Fruit fly (Drosophila melanogaster) whole organism, embryonic: Measurements from ENCODE around the gene Lerp.
A peak's percentile ranks its signal among the peaks of the same experiment; 100 is the strongest.

Source experiments
- Blimp-1 ChIP-seq: fragments of 200-800 bp; sonication (Bioruptor generic); optimal IDR thresholded peaks from 3 replicates; lab custom pipeline; 2018; ENCODE audit warnings: missing biosample characterization, missing genetic modification characterization, mild to moderate bottlenecking, moderate library complexity, missing genetic modification reagents
- C15 ChIP-seq: fragments of 200-800 bp; sonication (Bioruptor generic); IDR thresholded peaks from 3 replicates; pipeline ENCODE4 v1.3.6; 2022; ENCODE audit warnings: missing biosample characterization, missing genetic modification characterization
- CG10274 ChIP-seq: fragments of 200-800 bp; sonication (Bioruptor generic); optimal IDR thresholded peaks from 3 replicates; lab custom pipeline; 2017; ENCODE audit warnings: missing biosample characterization, mild to moderate bottlenecking, missing genetic modification characterization
- CG11247 ChIP-seq: fragments of 200-800 bp; sonication (Bioruptor generic); IDR thresholded peaks from 2 replicates; pipeline ENCODE4 v1.3.6; 2022; ENCODE audit warnings: missing biosample characterization, missing genetic modification characterization
- CG11504 ChIP-seq: fragments of 200-800 bp; sonication (Bioruptor generic); optimal IDR thresholded peaks from 3 replicates; lab custom pipeline; 2019; ENCODE audit warnings: missing biosample characterization, mild to moderate bottlenecking, missing genetic modification characterization, moderate library complexity
- CG14965 ChIP-seq: fragments of 200-800 bp; sonication (Bioruptor generic); optimal IDR thresholded peaks from 2 replicates; lab custom pipeline; 2016; ENCODE audit warnings: missing biosample characterization, missing genetic modification characterization, borderline replicate concordance
- CG15696 ChIP-seq: fragments of 200-800 bp; sonication (Bioruptor generic); optimal IDR thresholded peaks from 2 replicates; lab custom pipeline; 2019; ENCODE audit warnings: missing biosample characterization, mild to moderate bottlenecking, missing genetic modification characterization, moderate library complexity
- CG16815 ChIP-seq: fragments of 200-800 bp; sonication (Bioruptor generic); optimal IDR thresholded peaks from 3 replicates; lab custom pipeline; 2017; ENCODE audit warnings: missing biosample characterization, mild to moderate bottlenecking, missing genetic modification characterization
- CG17328 ChIP-seq: fragments of 200-800 bp; sonication (Bioruptor generic); IDR thresholded peaks from 2 replicates; pipeline ENCODE4 v1.3.6; 2022; ENCODE audit warnings: missing biosample characterization, missing genetic modification characterization
- CG1832 ChIP-seq: fragments of 200-800 bp; sonication (Bioruptor generic); optimal IDR thresholded peaks from 2 replicates; lab custom pipeline; 2017; ENCODE audit warnings: missing biosample characterization, mild to moderate bottlenecking, missing genetic modification characterization, inconsistent platforms
- CG2875 ChIP-seq: fragments of 200-800 bp; sonication (Bioruptor generic); optimal IDR thresholded peaks from 2 replicates; lab custom pipeline; 2017; ENCODE audit warnings: missing biosample characterization, mild to moderate bottlenecking, missing genetic modification characterization, missing genetic modification reagents
- CG2889 ChIP-seq: fragments of 200-800 bp; sonication (Bioruptor generic); IDR thresholded peaks from 3 replicates; pipeline ENCODE4 v1.3.6; 2022; ENCODE audit warnings: missing biosample characterization, missing genetic modification characterization
- CG34224 ChIP-seq: fragments of 200-800 bp; sonication (Bioruptor generic); IDR thresholded peaks from 3 replicates; pipeline ENCODE4 v1.3.6; 2022; ENCODE audit warnings: missing biosample characterization, missing genetic modification characterization; ENCODE audit not compliant: partially characterized antibody
- CG9932 ChIP-seq: fragments of 200-800 bp; sonication (Bioruptor generic); IDR thresholded peaks from 2 replicates; pipeline ENCODE4 v1.3.6; 2022; ENCODE audit warnings: missing biosample characterization, missing genetic modification characterization
- CTCF ChIP-seq: fragments of 200-800 bp; sonication (Bioruptor generic); optimal IDR thresholded peaks from 2 replicates; lab custom pipeline; 2017; ENCODE audit warnings: missing biosample characterization, mild to moderate bottlenecking, missing genetic modification characterization, moderate library complexity
- Dll ChIP-seq: fragments of 200-800 bp; sonication (Bioruptor generic); IDR thresholded peaks from 4 replicates; pipeline ENCODE4 v1.3.6; 2022; ENCODE audit warnings: missing biosample characterization, missing genetic modification characterization; ENCODE audit not compliant: partially characterized antibody
- Dp ChIP-seq: fragments of 200-800 bp; sonication (Bioruptor generic); optimal IDR thresholded peaks from 2 replicates; lab custom pipeline; 2018; ENCODE audit warnings: missing biosample characterization, mild to moderate bottlenecking, missing genetic modification characterization, moderate library complexity
- Ets65A ChIP-seq: fragments of 200-800 bp; sonication (Bioruptor generic); peaks from one replicate; lab custom pipeline; 2016; ENCODE audit warnings: missing biosample characterization, missing genetic modification characterization
- HLH4C ChIP-seq: fragments of 200-800 bp; sonication (Bioruptor generic); IDR thresholded peaks from 3 replicates; pipeline ENCODE4 v1.3.6; 2022; ENCODE audit warnings: missing biosample characterization, missing genetic modification characterization; ENCODE audit not compliant: partially characterized antibody
- HmgZ ChIP-seq: fragments of 200-800 bp; sonication (Bioruptor generic); optimal IDR thresholded peaks from 2 replicates; lab custom pipeline; 2018; ENCODE audit warnings: missing biosample characterization, mild to moderate bottlenecking, missing genetic modification characterization
- Hmr ChIP-seq: fragments of 200-800 bp; sonication (Bioruptor generic); optimal IDR thresholded peaks from 3 replicates; lab custom pipeline; 2017; ENCODE audit warnings: mild to moderate bottlenecking, missing biosample characterization, missing genetic modification reagents, missing genetic modification characterization
- Kr ChIP-seq: fragments of 200-800 bp; sonication (Bioruptor generic); optimal IDR thresholded peaks from 2 replicates; lab custom pipeline; 2017; ENCODE audit warnings: missing biosample characterization, mild to moderate bottlenecking, missing genetic modification characterization
- Meics ChIP-seq: fragments of 200-800 bp; sonication (Bioruptor generic); optimal IDR thresholded peaks from 2 replicates; lab custom pipeline; 2017; ENCODE audit warnings: missing biosample characterization, mild to moderate bottlenecking, missing genetic modification characterization
- NC2β ChIP-seq: fragments of 200-800 bp; sonication (Bioruptor generic); optimal IDR thresholded peaks from 2 replicates; lab custom pipeline; 2016; ENCODE audit warnings: missing biosample characterization, missing genetic modification characterization
- Ptx1 ChIP-seq: fragments of 200-800 bp; sonication (Bioruptor generic); IDR thresholded peaks from 2 replicates; pipeline ENCODE4 v1.3.6; 2022; ENCODE audit warnings: missing biosample characterization, missing genetic modification characterization
- Rx ChIP-seq: fragments of 200-800 bp; sonication (Bioruptor generic); IDR thresholded peaks from 2 replicates; pipeline ENCODE4 v1.3.6; 2022; ENCODE audit warnings: missing biosample characterization, missing genetic modification characterization
- Taf1 ChIP-seq: fragments of 200-800 bp; sonication (Bioruptor generic); IDR thresholded peaks from 2 replicates; pipeline ENCODE4 v1.3.6; 2022; ENCODE audit warnings: missing biosample characterization, missing genetic modification characterization
- ab ChIP-seq: fragments of 200-800 bp; sonication (Bioruptor generic); optimal IDR thresholded peaks from 2 replicates; lab custom pipeline; 2016; ENCODE audit warnings: missing biosample characterization, missing genetic modification characterization
- ara ChIP-seq: fragments of 200-800 bp; sonication (Bioruptor generic); IDR thresholded peaks from 2 replicates; pipeline ENCODE4 v1.3.6; 2022; ENCODE audit warnings: missing biosample characterization, missing genetic modification characterization
- ash1 ChIP-seq: fragments of 200-800 bp; sonication (Bioruptor generic); optimal IDR thresholded peaks from 2 replicates; lab custom pipeline; 2018; ENCODE audit warnings: missing biosample characterization, mild to moderate bottlenecking, missing genetic modification characterization
- bcd ChIP-seq: fragments of 200-800 bp; sonication (Bioruptor generic); optimal IDR thresholded peaks from 2 replicates; lab custom pipeline; 2017; ENCODE audit warnings: missing biosample characterization, mild to moderate bottlenecking, missing genetic modification characterization
- bowl ChIP-seq: fragments of 200-800 bp; sonication (Bioruptor generic); IDR thresholded peaks from 2 replicates; pipeline ENCODE4 v1.3.6; 2022; ENCODE audit warnings: missing biosample characterization, missing genetic modification characterization
- danr ChIP-seq: fragments of 200-800 bp; sonication (Bioruptor generic); IDR thresholded peaks from 2 replicates; pipeline ENCODE4 v1.3.6; 2022; ENCODE audit warnings: missing biosample characterization, missing genetic modification characterization
- fu2 ChIP-seq: fragments of 200-800 bp; sonication (Bioruptor generic); optimal IDR thresholded peaks from 2 replicates; lab custom pipeline; 2016; ENCODE audit warnings: missing biosample characterization, missing genetic modification characterization
- gce ChIP-seq: fragments of 200-800 bp; sonication (Bioruptor generic); IDR thresholded peaks from 3 replicates; pipeline ENCODE4 v1.3.6; 2022; ENCODE audit warnings: missing biosample characterization, missing genetic modification characterization
- gcm ChIP-seq: fragments of 200-800 bp; sonication (Bioruptor generic); optimal IDR thresholded peaks from 2 replicates; lab custom pipeline; 2019; ENCODE audit warnings: missing biosample characterization, mild to moderate bottlenecking, missing genetic modification characterization, moderate library complexity
- h ChIP-seq: fragments of >200 bp; optimal IDR thresholded peaks from 2 replicates; lab custom pipeline; 2017
- hbn ChIP-seq: fragments of 200-800 bp; sonication (Bioruptor generic); IDR thresholded peaks from 2 replicates; pipeline ENCODE4 v1.3.6; 2022; ENCODE audit warnings: missing biosample characterization, missing genetic modification characterization; ENCODE audit not compliant: partially characterized antibody
- lov ChIP-seq, 2 experiments: fragments of 200-800 bp in 1 of 2; fragments of >200 bp in 1 of 2; sonication (Bioruptor generic) in 1 of 2; IDR thresholded peaks in 1 of 2; optimal IDR thresholded peaks in 1 of 2; 2 replicates in 1 of 2; 3 replicates in 1 of 2; pipeline versions ENCODE4 v1.3.6 to Lab custom; 2017 to 2022; ENCODE audit warnings: missing biosample characterization in 1 of 2, missing genetic modification characterization in 1 of 2
- pfk ChIP-seq: fragments of 200-800 bp; sonication (Bioruptor generic); optimal IDR thresholded peaks from 2 replicates; lab custom pipeline; 2018; ENCODE audit warnings: missing biosample characterization, mild to moderate bottlenecking, missing genetic modification characterization, moderate library complexity
- sd ChIP-seq: fragments of 200-800 bp; sonication (Bioruptor generic); optimal IDR thresholded peaks from 3 replicates; lab custom pipeline; 2018; ENCODE audit warnings: missing biosample characterization, mild to moderate bottlenecking, missing genetic modification characterization, moderate library complexity
- shn ChIP-seq: fragments of 200-800 bp; sonication (Bioruptor generic); optimal IDR thresholded peaks from 3 replicates; lab custom pipeline; 2016; ENCODE audit warnings: missing biosample characterization, missing genetic modification characterization
- slou ChIP-seq: fragments of 200-800 bp; sonication (Bioruptor generic); optimal IDR thresholded peaks from 3 replicates; lab custom pipeline; 2016; ENCODE audit warnings: missing biosample characterization, missing genetic modification characterization
- ttk ChIP-seq: fragments of 200-800 bp; sonication (Bioruptor generic); IDR thresholded peaks from 2 replicates; pipeline ENCODE4 v2.1.2; 2022; ENCODE audit warnings: missing biosample characterization, missing genetic modification characterization
- vnd ChIP-seq: fragments of 200-800 bp; sonication (Bioruptor generic); IDR thresholded peaks from 3 replicates; pipeline ENCODE4 v1.3.6; 2022; ENCODE audit warnings: missing biosample characterization, missing genetic modification characterization; ENCODE audit not compliant: partially characterized antibody
- wek ChIP-seq: fragments of 200-800 bp; sonication (Bioruptor generic); optimal IDR thresholded peaks from 3 replicates; lab custom pipeline; 2018; ENCODE audit warnings: missing biosample characterization, mild to moderate bottlenecking, missing genetic modification characterization, moderate library complexity
- yki ChIP-seq: fragments of >200 bp; optimal IDR thresholded peaks from 3 replicates; lab custom pipeline; 2018
- zf30C ChIP-seq: fragments of 200-800 bp; sonication (Bioruptor generic); optimal IDR thresholded peaks from 3 replicates; lab custom pipeline; 2018; ENCODE audit warnings: missing biosample characterization, mild to moderate bottlenecking, missing genetic modification characterization
- zfh2 ChIP-seq: fragments of 200-800 bp; sonication (Bioruptor generic); optimal IDR thresholded peaks from 2 replicates; lab custom pipeline; 2016; ENCODE audit warnings: missing biosample characterization, missing genetic modification characterization

Lerp gene

dm6 chr3R:26886283-26886689, 23.4 kb upstream of the Lerp start (continued):
- TF ChIP-seq ttk (GFP tag; lab: Robert Waterston, UW) (peak; percentile 44; the same call in 1 of the 2 replicates), hbn (GFP tag; lab: Robert Waterston, UW) (no peak), yki (no peak), CG11504 (peak; percentile 78), wek (peak; percentile 17), slou (GFP tag; lab: Kevin White, UChicago) (no peak), CG9932 (GFP tag; lab: Robert Waterston, UW) (peak; percentile 30; the same call in 1 of the 2 replicates), CG14965 (no peak), CG34224 (GFP tag; lab: Robert Waterston, UW) (no peak), lov (optimal IDR thresholded peaks at IDR 0.05; lab: Kevin White, UChicago) (no peak), lov (GFP tag; IDR thresholded peaks at IDR 0.05; lab: Robert Waterston, UW) (0 out of 3 replicates have a peak, but pooled peaks have one; percentile 62), sd (tag; lab: Kevin White, UChicago) (peak; percentile 40), zf30C (no peak), CG1832 (GFP tag; lab: Kevin White, UChicago) (no peak), Rx (no peak; the same call in 1 of the 2 replicates), HLH4C (GFP tag; lab: Robert Waterston, UW) (no peak), fu2 (no peak), CTCF (peak; percentile 21), vnd (GFP tag; lab: Robert Waterston, UW) (no peak), pfk (GFP tag; lab: Kevin White, UChicago) (no peak), C15 (GFP tag; lab: Robert Waterston, UW) (no peak), CG16815 (peak; percentile 63), CG2889 (0 out of 3 replicates have a peak, but pooled peaks have one; percentile 32), shn (GFP tag; lab: Kevin White, UChicago) (no peak), ab (GFP tag; lab: Kevin White, UChicago) (no peak), bowl (no peak), Meics (GFP tag; lab: Kevin White, UChicago) (peak; percentile 50)

- TF ChIP-seq Hmr (GFP tag; lab: Kevin White, UChicago) (no peak), bcd (GFP tag; lab: Kevin White, UChicago) (no peak), Ets65A (GFP tag; lab: Kevin White, UChicago) (peak; percentile 62), Taf1 (no peak), Dp (GFP tag; lab: Kevin White, UChicago) (no peak), ash1 (GFP tag; lab: Kevin White, UChicago) (no peak), zfh2 (GFP tag; lab: Kevin White, UChicago) (no peak), CG17328 (GFP tag; lab: Robert Waterston, UW) (no peak), CG2875 (GFP tag; lab: Kevin White, UChicago) (no peak), danr (no peak), CG15696 (tag; lab: Kevin White, UChicago) (no peak), HmgZ (tag; lab: Kevin White, UChicago) (no peak), CG11247 (GFP tag; lab: Robert Waterston, UW) (no peak), NC2β (GFP tag; lab: Kevin White, UChicago) (no peak), h (no peak), CG10274 (GFP tag; lab: Kevin White, UChicago) (no peak), Dll (GFP tag; lab: Robert Waterston, UW) (no peak), Kr (GFP tag; lab: Kevin White, UChicago) (peak; percentile 5), ara (no peak), Blimp-1 (GFP tag; lab: Kevin White, UChicago) (peak; percentile 76), gce (GFP tag; lab: Robert Waterston, UW) (no peak), Ptx1 (no peak), gcm (GFP tag; lab: Kevin White, UChicago) (no peak)
Measured at dm6 chr3R:26885192-26885591, 22.3 kb upstream of the Lerp start.
